Worm (Caenorhabditis elegans) whole organism, early embryonic: ENCODE measurements around the gene lpr-5.

ENCODE experiments used
- B0310.2 ChIP-seq: sonication (generic microtip); optimal IDR thresholded peaks from 2 replicates; lab custom pipeline; 2016; ENCODE audit warnings: mild to moderate bottlenecking, missing genetic modification characterization, missing compliant biosample characterization
- F13C5.2 ChIP-seq: sonication (generic microtip); optimal IDR thresholded peaks from 2 replicates; lab custom pipeline; 2017; ENCODE audit warnings: mild to moderate bottlenecking, missing genetic modification characterization, inconsistent platforms, missing compliant biosample characterization
- aly-1 ChIP-seq: sonication (generic microtip); optimal IDR thresholded peaks from 2 replicates; lab custom pipeline; 2016; ENCODE audit warnings: missing genetic modification characterization, missing compliant biosample characterization
- ama-1 ChIP-seq: fragments of 150-350 bp; optimal IDR thresholded peaks from 2 replicates; lab custom pipeline; 2014
- ceh-13 ChIP-seq: fragments of 200-800 bp; sonication (Bioruptor generic); optimal IDR thresholded peaks from 2 replicates; lab custom pipeline; 2018; ENCODE audit warnings: mild to moderate bottlenecking, missing genetic modification characterization, missing compliant biosample characterization
- ceh-36 ChIP-seq: sonication (generic microtip); optimal IDR thresholded peaks from 2 replicates; lab custom pipeline; 2016; ENCODE audit warnings: missing genetic modification characterization, inconsistent platforms, missing compliant biosample characterization
- ets-7 ChIP-seq: sonication (generic microtip); optimal IDR thresholded peaks from 2 replicates; lab custom pipeline; 2016; ENCODE audit warnings: missing genotype, missing genetic modification characterization, missing compliant biosample characterization
- flt-1 ChIP-seq: fragments of 200-800 bp; sonication (Bioruptor generic); IDR thresholded peaks from 2 replicates; pipeline ENCODE4 v1.3.6; 2022; ENCODE audit warnings: missing genetic modification characterization, missing compliant biosample characterization
- hmbx-1 ChIP-seq: sonication (generic microtip); optimal IDR thresholded peaks from 2 replicates; lab custom pipeline; 2016; ENCODE audit warnings: mild to moderate bottlenecking, missing genetic modification characterization, missing compliant biosample characterization
- hnd-1 ChIP-seq: sonication (generic microtip); optimal IDR thresholded peaks from 2 replicates; lab custom pipeline; 2016; ENCODE audit warnings: missing genetic modification characterization, missing compliant biosample characterization
- pes-1 ChIP-seq: fragments of 200-800 bp; sonication (Bioruptor generic); IDR thresholded peaks from 2 replicates; pipeline ENCODE4 v1.3.6; 2022; ENCODE audit warnings: missing genetic modification reagents, missing genetic modification characterization, missing compliant biosample characterization
- scrt-1 ChIP-seq: fragments of 200-800 bp; sonication (Bioruptor generic); IDR thresholded peaks from 2 replicates; pipeline ENCODE4 v1.3.6; 2022; ENCODE audit warnings: missing genetic modification characterization, missing compliant biosample characterization

DNA sequence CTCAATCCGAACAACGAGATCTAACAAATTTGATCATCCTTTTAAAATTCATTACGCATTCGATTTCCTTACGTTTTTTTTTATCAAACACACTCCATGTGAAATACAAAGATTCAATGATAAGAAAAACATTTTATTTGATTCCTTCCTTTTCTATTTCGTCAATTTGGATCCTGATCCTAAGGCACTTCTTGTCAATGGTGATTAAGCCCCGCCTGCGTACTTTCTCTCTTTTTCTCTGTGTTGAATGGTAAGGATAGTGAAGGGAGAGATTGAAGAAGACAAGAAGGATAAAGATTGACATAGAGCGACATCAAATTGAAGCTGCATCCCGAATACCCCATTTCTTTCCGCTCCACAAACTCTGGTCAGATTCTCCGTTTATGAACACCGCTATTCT lies 47.3 kb downstream of the lpr-5 start, which contains the start of gene grd-1:
- TF ChIP-seq flt-1, result no peak
- no peak for TF ChIP-seq F13C5.2 (tag; lab: Kevin White, UChicago)
- no peak for TF ChIP-seq hnd-1 (tag; lab: Kevin White, UChicago)
- no peak for TF ChIP-seq scrt-1 (GFP tag; lab: Robert Waterston, UW)
- no peak for TF ChIP-seq ama-1 (lab: Kevin White, UChicago)
- TF ChIP-seq pes-1 (GFP tag; lab: Robert Waterston, UW), result no peak
- TF ChIP-seq ets-7 (tag; lab: Kevin White, UChicago), result no peak
- no peak for TF ChIP-seq aly-1 (tag; lab: Kevin White, UChicago)
- TF ChIP-seq B0310.2, result no peak
- no peak for TF ChIP-seq ceh-36
- no peak for TF ChIP-seq hmbx-1
- no peak for TF ChIP-seq ceh-13
